Worm (Caenorhabditis elegans) whole organism, late embryonic: ENCODE data around the gene str-209.
A peak's percentile ranks its signal among the peaks of the same experiment; 100 is the strongest.

ENCODE experiments used
- ceh-6 ChIP-seq: fragments of 200-800 bp; sonication (Bioruptor generic); optimal IDR thresholded peaks from 2 replicates; lab custom pipeline; 2018; ENCODE audit warnings: mild to moderate bottlenecking, missing genetic modification characterization, missing compliant biosample characterization
- elt-2 ChIP-seq: sonication (generic microtip); optimal IDR thresholded peaks from 2 replicates; lab custom pipeline; 2016; ENCODE audit warnings: missing genetic modification reagents, missing genetic modification characterization, missing compliant biosample characterization
- hlh-15 ChIP-seq: sonication (generic microtip); optimal IDR thresholded peaks from 2 replicates; lab custom pipeline; 2016; ENCODE audit warnings: missing genetic modification characterization, missing compliant biosample characterization

str-209 gene

ce11 chrV:5000406-5000805 lies 51.7 kb downstream of the str-209 start, which contains the start of gene ugt-7:
Gene ugt-7 (minus strand): TSS chrV:5000566.
- no peak for TF ChIP-seq hlh-15
- TF ChIP-seq elt-2 (tag; lab: Kevin White, UChicago): peak; percentile 11
- no peak for TF ChIP-seq ceh-6 (GFP tag; lab: Kevin White, UChicago)
